Fruit fly (Drosophila melanogaster) S2 (cell line): ENCODE data around the gene gnu.

ENCODE experiments used
- CG8478 ChIP-seq: fragments of >200 bp; optimal IDR thresholded peaks from 2 replicates; lab custom pipeline; 2018
- CTCF ChIP-seq, 2 experiments: fragments of >200 bp; optimal IDR thresholded peaks; 2 replicates each; lab custom pipeline; 2018

- TF ChIP-seq CG8478 (lab: Kevin White, UChicago) (no peak), CTCF (optimal IDR thresholded peaks at IDR 0.05; lab: Kevin White, UChicago) (no peak)
These were observed 23.0 kb downstream of the gnu start for dm6 chr3L:14780187-14780586.
